Fruit fly (Drosophila melanogaster) S2 (cell line): ENCODE results near the gene nrv1.

ENCODE experiments used
- CG8478 ChIP-seq: fragments of >200 bp; optimal IDR thresholded peaks from 2 replicates; lab custom pipeline; 2018
- CTCF ChIP-seq, 2 experiments: fragments of >200 bp; optimal IDR thresholded peaks; 2 replicates each; lab custom pipeline; 2018

- TF ChIP-seq CTCF (optimal IDR thresholded peaks at IDR 0.05; lab: Kevin White, UChicago) (no peak), CG8478 (lab: Kevin White, UChicago) (no peak)
Observed at dm6 chr2L:6836114-6836513, 49.5 kb upstream of the nrv1 start.
